Worm (Caenorhabditis elegans) whole organism, late embryonic: ENCODE results near the gene ldh-1.

Experiments used
- ahr-1 ChIP-seq: sonication (generic microtip); optimal IDR thresholded peaks from 2 replicates; lab custom pipeline; 2016; ENCODE audit warnings: missing genetic modification characterization, missing compliant biosample characterization
- ceh-6 ChIP-seq: fragments of 200-800 bp; sonication (Bioruptor generic); optimal IDR thresholded peaks from 2 replicates; lab custom pipeline; 2018; ENCODE audit warnings: mild to moderate bottlenecking, missing genetic modification characterization, missing compliant biosample characterization
- eyg-1 ChIP-seq: sonication (generic microtip); optimal IDR thresholded peaks from 2 replicates; lab custom pipeline; 2016; ENCODE audit warnings: missing genotype, missing genetic modification characterization, missing compliant biosample characterization
- fkh-10 ChIP-seq: fragments of 150-350 bp; optimal IDR thresholded peaks from 2 replicates; lab custom pipeline; 2014; ENCODE audit warnings: missing biosample characterization, missing genetic modification reagents, missing genetic modification characterization
- pha-4 ChIP-seq: fragments of 150-350 bp; optimal IDR thresholded peaks from 2 replicates; lab custom pipeline; 2018; ENCODE audit warnings: missing biosample characterization, missing genetic modification reagents, missing genetic modification characterization
- unc-86 ChIP-seq: sonication (generic microtip); optimal IDR thresholded peaks from 2 replicates; lab custom pipeline; 2016; ENCODE audit warnings: missing genetic modification characterization, missing compliant biosample characterization
- ztf-16 ChIP-seq: sonication (generic microtip); optimal IDR thresholded peaks from 2 replicates; lab custom pipeline; 2017; ENCODE audit warnings: missing genetic modification characterization, missing compliant biosample characterization

- TF ChIP-seq unc-86 (tag; lab: Kevin White, UChicago) (no peak), pha-4 (tag; lab: Kevin White, UChicago) (no peak), fkh-10 (GFP tag; lab: Kevin White, UChicago) (no peak), eyg-1 (tag; lab: Kevin White, UChicago) (no peak), ceh-6 (no peak), ahr-1 (no peak), ztf-16 (tag; lab: Kevin White, UChicago) (no peak)
Observed at ce11 chrII:11695945-11696270, 28.1 kb upstream of the ldh-1 start, which contains the start of gene xpf-1.
